Worm (Caenorhabditis elegans): ENCODE data around the gene vglu-2.

Gene vglu-2

ce11 chrIII:10305295-10305694, 10.4 kb downstream of the vglu-2 start:
- TF ChIP-seq T22C8.4 (GFP tag; IDR thresholded peaks at IDR 0.05) = no peak
- TF ChIP-seq tab-1 (GFP tag; IDR thresholded peaks at IDR 0.05) = no peak
- no peak for TF ChIP-seq cog-1 (tag; optimal IDR thresholded peaks at IDR 0.05)
- no peak for TF ChIP-seq klf-2 (GFP tag; conservative IDR thresholded peaks at IDR 0.05)
- TF ChIP-seq med-1 (GFP tag; optimal IDR thresholded peaks at IDR 0.05; ENCODE audit: insufficient read depth) = no peak
- TF ChIP-seq ztf-29 (GFP tag; IDR thresholded peaks at IDR 0.05) = no peak
- no peak for TF ChIP-seq ztf-23 (GFP tag; IDR thresholded peaks at IDR 0.05)
- no peak for TF ChIP-seq flt-1 (GFP tag; IDR thresholded peaks at IDR 0.05)
- no peak for TF ChIP-seq ref-1 (GFP tag; conservative IDR thresholded peaks at IDR 0.05)

- TF ChIP-seq tab-1 (GFP tag; IDR thresholded peaks at IDR 0.05) (no peak), ztf-23 (GFP tag; IDR thresholded peaks at IDR 0.05) (no peak), flt-1 (GFP tag; IDR thresholded peaks at IDR 0.05) (no peak), ref-1 (GFP tag; conservative IDR thresholded peaks at IDR 0.05) (no peak), med-1 (GFP tag; optimal IDR thresholded peaks at IDR 0.05; ENCODE audit: insufficient read depth) (no peak), klf-2 (GFP tag; conservative IDR thresholded peaks at IDR 0.05) (no peak), ztf-29 (GFP tag; IDR thresholded peaks at IDR 0.05) (no peak), cog-1 (tag; optimal IDR thresholded peaks at IDR 0.05) (no peak), T22C8.4 (GFP tag; IDR thresholded peaks at IDR 0.05) (no peak)
Measured at ce11 chrIII:10306049-10306448, 11.1 kb downstream of the vglu-2 start, which contains the start of gene T07A5.1. TSS of gene T07A5.1 (minus strand) at chrIII:10306197.

- TF ChIP-seq ztf-29 (GFP tag; IDR thresholded peaks at IDR 0.05) (no peak), tab-1 (GFP tag; IDR thresholded peaks at IDR 0.05) (no peak), klf-2 (GFP tag; conservative IDR thresholded peaks at IDR 0.05) (no peak), cog-1 (tag; optimal IDR thresholded peaks at IDR 0.05) (no peak), flt-1 (GFP tag; IDR thresholded peaks at IDR 0.05) (no peak), T22C8.4 (GFP tag; IDR thresholded peaks at IDR 0.05) (no peak), med-1 (GFP tag; optimal IDR thresholded peaks at IDR 0.05; ENCODE audit: insufficient read depth) (no peak), ztf-23 (GFP tag; IDR thresholded peaks at IDR 0.05) (no peak), ref-1 (GFP tag; conservative IDR thresholded peaks at IDR 0.05) (no peak)
Measured at ce11 chrIII:10311016-10311415, 16.1 kb downstream of the vglu-2 start, which contains the start of gene T07A5.7. TSS of gene T07A5.7 (minus strand) at chrIII:10311116.

ce11 chrIII:10314234-10314633, 19.3 kb downstream of the vglu-2 start:
- no peak for TF ChIP-seq med-1 (GFP tag; optimal IDR thresholded peaks at IDR 0.05; ENCODE audit: insufficient read depth)

- TF ChIP-seq flt-1 (GFP tag; IDR thresholded peaks at IDR 0.05) (no peak), klf-2 (GFP tag; conservative IDR thresholded peaks at IDR 0.05) (no peak)
Measured at ce11 chrIII:10318062-10318609, 23.2 kb downstream of the vglu-2 start, which contains the start of the genes unc-50 and ostf-4. TSS of gene unc-50 (minus strand) at chrIII:10318162. TSS of gene ostf-4 (minus strand) at chrIII:10318559.

ce11 chrIII:10318755-10319154, 23.8 kb downstream of the vglu-2 start, which contains the start of gene unc-69:
TSS of gene unc-69 (plus strand) at chrIII:10318939.
- TF ChIP-seq ztf-29 (GFP tag; IDR thresholded peaks at IDR 0.05) = no peak
- TF ChIP-seq T22C8.4 (GFP tag; IDR thresholded peaks at IDR 0.05) = peak; percentile 97
- peak; percentile 41 for TF ChIP-seq cog-1 (tag; optimal IDR thresholded peaks at IDR 0.05)

- 0 out of 2 replicates have a peak, but pooled peaks have one; percentile 30 for TF ChIP-seq flt-1 (GFP tag; IDR thresholded peaks at IDR 0.05)
Measured at ce11 chrIII:10320228-10320705, 25.3 kb downstream of the vglu-2 start.

- TF ChIP-seq ref-1 (GFP tag; conservative IDR thresholded peaks at IDR 0.05) (no peak), flt-1 (GFP tag; IDR thresholded peaks at IDR 0.05) (no peak), ztf-23 (GFP tag; IDR thresholded peaks at IDR 0.05) (no peak), med-1 (GFP tag; optimal IDR thresholded peaks at IDR 0.05; ENCODE audit: insufficient read depth) (no peak), tab-1 (GFP tag; IDR thresholded peaks at IDR 0.05) (no peak), klf-2 (GFP tag; conservative IDR thresholded peaks at IDR 0.05) (no peak), T22C8.4 (GFP tag; IDR thresholded peaks at IDR 0.05) (no peak), ztf-29 (GFP tag; IDR thresholded peaks at IDR 0.05) (no peak), cog-1 (tag; optimal IDR thresholded peaks at IDR 0.05) (no peak)
Measured at ce11 chrIII:10320788-10321187, 25.9 kb downstream of the vglu-2 start, which contains the start of gene sas-7. TSS of gene sas-7 (plus strand) at chrIII:10321019.

- no peak for TF ChIP-seq T22C8.4 (GFP tag; IDR thresholded peaks at IDR 0.05)
- no peak for TF ChIP-seq cog-1 (tag; optimal IDR thresholded peaks at IDR 0.05)
- no peak for TF ChIP-seq ztf-23 (GFP tag; IDR thresholded peaks at IDR 0.05)
- no peak for TF ChIP-seq ref-1 (GFP tag; conservative IDR thresholded peaks at IDR 0.05)
- no peak for TF ChIP-seq flt-1 (GFP tag; IDR thresholded peaks at IDR 0.05)
- no peak for TF ChIP-seq ztf-29 (GFP tag; IDR thresholded peaks at IDR 0.05)
- TF ChIP-seq tab-1 (GFP tag; IDR thresholded peaks at IDR 0.05) = no peak
- no peak for TF ChIP-seq klf-2 (GFP tag; conservative IDR thresholded peaks at IDR 0.05)
- no peak for TF ChIP-seq med-1 (GFP tag; optimal IDR thresholded peaks at IDR 0.05; ENCODE audit: insufficient read depth)
Measured at ce11 chrIII:10326327-10326726, 31.4 kb downstream of the vglu-2 start.

ce11 chrIII:10328565-10329541, 33.9 kb downstream of the vglu-2 start:
- TF ChIP-seq med-1 (GFP tag; optimal IDR thresholded peaks at IDR 0.05; ENCODE audit: insufficient read depth) = no peak
- no peak for TF ChIP-seq flt-1 (GFP tag; IDR thresholded peaks at IDR 0.05)
- no peak for TF ChIP-seq cog-1 (tag; optimal IDR thresholded peaks at IDR 0.05)
- TF ChIP-seq ztf-23 (GFP tag; IDR thresholded peaks at IDR 0.05) = no peak
- TF ChIP-seq ref-1 (GFP tag; conservative IDR thresholded peaks at IDR 0.05) = no peak
- TF ChIP-seq ztf-29 (GFP tag; IDR thresholded peaks at IDR 0.05) = no peak
- no peak for TF ChIP-seq T22C8.4 (GFP tag; IDR thresholded peaks at IDR 0.05)
- TF ChIP-seq klf-2 (GFP tag; conservative IDR thresholded peaks at IDR 0.05) = no peak
- TF ChIP-seq tab-1 (GFP tag; IDR thresholded peaks at IDR 0.05) = no peak

All from whole organism, midembryonic.